Worm (Caenorhabditis elegans): ENCODE data around the gene srd-36.

The srd-36 gene

ce11 chrX:13320575-13320974 is 26.0 kb upstream of the srd-36 start:
- TF ChIP-seq unc-62 (GFP tag; optimal IDR thresholded peaks at IDR 0.05 in 1 of 2) (peak in 1 of 2 experiments; percentile 97), unc-62 (tag; optimal IDR thresholded peaks at IDR 0.05) (no peak), ztf-7 (tag; optimal IDR thresholded peaks at IDR 0.05) (no peak), T20F7.1 (GFP tag; optimal IDR thresholded peaks at IDR 0.05) (no peak), hlh-30 (tag; optimal IDR thresholded peaks at IDR 0.05; ENCODE audit: insufficient read depth) (peak; percentile 44), mdl-1 (tag; optimal IDR thresholded peaks at IDR 0.05) (peak in 1 of 2 experiments; percentile 57), ceh-20 (GFP tag; IDR thresholded peaks at IDR 0.05) (0 out of 2 replicates have a peak, but pooled peaks have one; percentile 56), dmd-9 (GFP tag; IDR thresholded peaks at IDR 0.05) (no peak), snpc-1.2 (GFP tag; IDR thresholded peaks at IDR 0.05) (no peak), unc-130 (GFP tag; optimal IDR thresholded peaks at IDR 0.05) (no peak), hif-1 (tag; optimal IDR thresholded peaks at IDR 0.05) (no peak), F49E8.2 (tag; optimal IDR thresholded peaks at IDR 0.05; ENCODE audit: borderline replicate concordance) (no peak), F44E2.7 (GFP tag; IDR thresholded peaks at IDR 0.05) (no peak), nhr-11 (tag; optimal IDR thresholded peaks at IDR 0.05) (peak; percentile 50), sdz-12 (GFP tag; optimal IDR thresholded peaks at IDR 0.05) (no peak), mdt-29 (GFP tag; IDR thresholded peaks at IDR 0.05) (no peak), F10B5.3 (tag; optimal IDR thresholded peaks at IDR 0.05) (no peak), nhr-41 (GFP tag; IDR thresholded peaks at IDR 0.05) (no peak), nhr-77 (tag; optimal IDR thresholded peaks at IDR 0.05) (peak; percentile 6), mep-1 (tag; optimal IDR thresholded peaks at IDR 0.05) (peak; percentile 50), mxl-2 (GFP tag; conservative IDR thresholded peaks at IDR 0.05) (no peak), pqm-1 (tag; optimal IDR thresholded peaks at IDR 0.05) (peak; percentile 0), nhr-28 (tag; optimal IDR thresholded peaks at IDR 0.05) (peak; percentile 79), lin-15B (tag; optimal IDR thresholded peaks at IDR 0.05) (no peak), nhr-10 (tag; optimal IDR thresholded peaks at IDR 0.05) (peak; percentile 2), T26A8.4 (GFP tag; IDR thresholded peaks at IDR 0.05) (no peak), rbr-2 (tag; optimal IDR thresholded peaks at IDR 0.05) (no peak), ctbp-1 (GFP tag; IDR thresholded peaks at IDR 0.05) (no peak), Y105C5A.15 (GFP tag; IDR thresholded peaks at IDR 0.05) (no peak), lin-13 (GFP tag; optimal IDR thresholded peaks at IDR 0.05) (no peak), skn-1 (tag; optimal IDR thresholded peaks at IDR 0.05) (no peak), php-3 (GFP tag; IDR thresholded peaks at IDR 0.05) (peak; percentile 46; the same call in 1 of the 2 replicates), hlh-11 (tag; optimal IDR thresholded peaks at IDR 0.05) (peak; percentile 79), nhr-48 (tag; optimal IDR thresholded peaks at IDR 0.05) (no peak), zag-1 (tag; optimal IDR thresholded peaks at IDR 0.05) (no peak), vab-7 (GFP tag; IDR thresholded peaks at IDR 0.05) (no peak), madf-9 (GFP tag; conservative IDR thresholded peaks at IDR 0.05) (no peak), mxl-3 (GFP tag; optimal IDR thresholded peaks at IDR 0.05) (peak; percentile 16), zip-11 (GFP tag; IDR thresholded peaks at IDR 0.05) (no peak), mes-2 (tag; optimal IDR thresholded peaks at IDR 0.05; ENCODE audit: poor library complexity, severe bottlenecking) (peak; percentile 33), tag-97 (GFP tag; IDR thresholded peaks at IDR 0.05) (no peak), daf-16 (GFP tag; optimal IDR thresholded peaks at IDR 0.05) (no peak), daf-16 (tag; optimal IDR thresholded peaks at IDR 0.05) (peak; percentile 62), D1046.2 (GFP tag; IDR thresholded peaks at IDR 0.05) (no peak), F37D6.2 (tag; optimal IDR thresholded peaks at IDR 0.05) (no peak), nhr-237 (tag; optimal IDR thresholded peaks at IDR 0.05) (no peak), spr-3 (GFP tag; optimal IDR thresholded peaks at IDR 0.05) (no peak), dve-1 (tag; optimal IDR thresholded peaks at IDR 0.05; ENCODE audit: insufficient read depth) (peak; percentile 37), duxl-1 (tag; optimal IDR thresholded peaks at IDR 0.05; ENCODE audit: poor library complexity) (no peak), daf-12 (tag; optimal IDR thresholded peaks at IDR 0.05) (no peak), lsy-2 (tag; optimal IDR thresholded peaks at IDR 0.05) (peak in 1 of 2 experiments; percentile 39), attf-4 (tag; optimal IDR thresholded peaks at IDR 0.05) (no peak)

All from whole organism, L4 larva.